Worm (Caenorhabditis elegans) whole organism, L4 larva: ENCODE results near the gene F09G2.1.

Experiments
- D1046.2 ChIP-seq: fragments of 200-800 bp; sonication (Bioruptor generic); IDR thresholded peaks from 2 replicates; pipeline ENCODE4 v1.3.6; 2022; ENCODE audit warnings: missing genetic modification characterization, missing compliant biosample characterization
- F26F4.8 ChIP-seq: fragments of 200-800 bp; sonication (Bioruptor generic); conservative IDR thresholded peaks from 2 replicates; pipeline ENCODE4 v1.3.6; 2022; ENCODE audit warnings: missing genetic modification characterization, missing compliant biosample characterization
- F37D6.2 ChIP-seq: sonication (generic microtip); optimal IDR thresholded peaks from 2 replicates; lab custom pipeline; 2016; ENCODE audit warnings: mild to moderate bottlenecking, missing genetic modification characterization, missing compliant biosample characterization
- F49E8.2 ChIP-seq: sonication (generic microtip); optimal IDR thresholded peaks from 2 replicates; lab custom pipeline; 2016; ENCODE audit warnings: missing compliant biosample characterization, mild to moderate bottlenecking, missing genetic modification characterization, borderline replicate concordance
- R02D3.7 ChIP-seq: fragments of 150-350 bp; sonication (generic microtip); optimal IDR thresholded peaks from 3 replicates; lab custom pipeline; 2014; ENCODE audit warnings: missing biosample characterization, missing genetic modification characterization
- T26A8.4 ChIP-seq: fragments of 200-800 bp; sonication (Bioruptor generic); IDR thresholded peaks from 2 replicates; pipeline ENCODE4 v1.3.6; 2022; ENCODE audit warnings: missing genetic modification characterization, missing compliant biosample characterization
- Y48G9A.11 ChIP-seq: fragments of 200-800 bp; sonication (Bioruptor generic); IDR thresholded peaks from 2 replicates; pipeline ENCODE4 v1.3.6; 2022; ENCODE audit warnings: missing genetic modification reagents, missing genetic modification characterization, missing compliant biosample characterization
- Y5F2A.4 ChIP-seq: fragments of 200-800 bp; sonication (Bioruptor generic); optimal IDR thresholded peaks from 2 replicates; lab custom pipeline; 2018; ENCODE audit warnings: mild to moderate bottlenecking, missing genetic modification characterization, missing compliant biosample characterization
- Y75B8A.6 ChIP-seq: fragments of 200-800 bp; sonication (Bioruptor generic); IDR thresholded peaks from 2 replicates; pipeline ENCODE4 v1.3.6; 2022; ENCODE audit warnings: missing genetic modification reagents, missing genetic modification characterization, missing compliant biosample characterization
- ZK337.2 ChIP-seq: fragments of 200-800 bp; sonication (Bioruptor generic); IDR thresholded peaks from 2 replicates; pipeline ENCODE4 v1.3.6; 2022; ENCODE audit warnings: missing genetic modification reagents, missing genetic modification characterization, missing compliant biosample characterization
- ZK546.5 ChIP-seq, 2 experiments: sonication (generic microtip); optimal IDR thresholded peaks; 2 replicates each; lab custom pipeline; 2017; ENCODE audit warnings: missing biosample characterization in 2 of 2, missing genetic modification characterization in 2 of 2
- arid-1 ChIP-seq: fragments of 200-800 bp; sonication (Bioruptor generic); conservative IDR thresholded peaks from 2 replicates; pipeline ENCODE4 v1.3.6; 2022; ENCODE audit warnings: missing genetic modification reagents, missing genetic modification characterization, missing compliant biosample characterization
- ceh-20 ChIP-seq: fragments of 200-800 bp; sonication (Bioruptor generic); IDR thresholded peaks from 2 replicates; pipeline ENCODE4 v1.3.6; 2022; ENCODE audit warnings: missing genetic modification reagents, missing genetic modification characterization, missing compliant biosample characterization
- ceh-62 ChIP-seq: sonication (generic microtip); optimal IDR thresholded peaks from 2 replicates; lab custom pipeline; 2017; ENCODE audit warnings: missing biosample characterization, missing genetic modification characterization
- ces-1 ChIP-seq: fragments of 150-350 bp; sonication (generic microtip); optimal IDR thresholded peaks from 4 replicates; lab custom pipeline; 2014; ENCODE audit warnings: missing biosample characterization, missing genetic modification reagents, missing genetic modification characterization
- daf-12 ChIP-seq: fragments of 150-350 bp; optimal IDR thresholded peaks from 2 replicates; lab custom pipeline; 2014; ENCODE audit warnings: missing biosample characterization, missing genetic modification reagents, missing genetic modification characterization
- daf-16 ChIP-seq, 3 experiments: sonication (generic microtip); optimal IDR thresholded peaks; 2 replicates each; lab custom pipeline; 2016 to 2017; ENCODE audit warnings: missing genetic modification characterization in 3 of 3, missing genetic modification reagents in 3 of 3, mild to moderate bottlenecking in 2 of 3, missing compliant biosample characterization in 2 of 3, missing biosample characterization in 1 of 3, moderate library complexity in 1 of 3
- daf-19 ChIP-seq: fragments of 200-800 bp; sonication (Bioruptor generic); conservative IDR thresholded peaks from 2 replicates; pipeline ENCODE4 v1.3.6; 2022; ENCODE audit warnings: missing genetic modification characterization, missing compliant biosample characterization
- daf-8 ChIP-seq: fragments of 200-800 bp; sonication (Bioruptor generic); IDR thresholded peaks from 2 replicates; pipeline ENCODE4 v1.3.6; 2022; ENCODE audit warnings: missing genetic modification characterization, missing compliant biosample characterization
- dmd-6 ChIP-seq: fragments of 200-800 bp; sonication (Bioruptor generic); IDR thresholded peaks from 2 replicates; pipeline ENCODE4 v1.3.6; 2022; ENCODE audit warnings: missing genetic modification reagents, missing genetic modification characterization, missing compliant biosample characterization
- dmd-8 ChIP-seq: fragments of 200-800 bp; sonication (Bioruptor generic); IDR thresholded peaks from 2 replicates; pipeline ENCODE4 v1.3.6; 2022; ENCODE audit warnings: missing genetic modification characterization, missing compliant biosample characterization
- dve-1 ChIP-seq: sonication (generic microtip); optimal IDR thresholded peaks from 2 replicates; lab custom pipeline; 2017; ENCODE audit warnings: antibody characterized with exemption, mild to moderate bottlenecking, missing genetic modification characterization, missing compliant biosample characterization; ENCODE audit not compliant: insufficient read depth
- fkh-10 ChIP-seq: fragments of 150-350 bp; optimal IDR thresholded peaks from 2 replicates; lab custom pipeline; 2014; ENCODE audit warnings: missing biosample characterization, missing genetic modification reagents, missing genetic modification characterization
- gei-8 ChIP-seq: fragments of 200-800 bp; sonication (Bioruptor generic); optimal IDR thresholded peaks from 2 replicates; lab custom pipeline; 2018; ENCODE audit warnings: mild to moderate bottlenecking, missing genetic modification characterization, missing compliant biosample characterization
- jun-1 ChIP-seq: fragments of 150-350 bp; optimal IDR thresholded peaks from 2 replicates; lab custom pipeline; 2014; ENCODE audit warnings: missing biosample characterization, missing genetic modification reagents, missing genetic modification characterization
- lin-1 ChIP-seq: fragments of 200-800 bp; sonication (Bioruptor generic); IDR thresholded peaks from 2 replicates; pipeline ENCODE4 v1.3.6; 2022; ENCODE audit warnings: missing genetic modification reagents, missing genetic modification characterization, missing compliant biosample characterization
- lin-38 ChIP-seq: fragments of 200-800 bp; sonication (Bioruptor generic); IDR thresholded peaks from 2 replicates; pipeline ENCODE4 v1.3.6; 2022; ENCODE audit warnings: missing genetic modification reagents, missing genetic modification characterization, missing compliant biosample characterization
- lir-3 ChIP-seq: sonication (generic microtip); optimal IDR thresholded peaks from 2 replicates; lab custom pipeline; 2016; ENCODE audit warnings: mild to moderate bottlenecking, missing genetic modification characterization, missing compliant biosample characterization
- mdl-1 ChIP-seq, 2 experiments: fragments of 150-350 bp in 1 of 2; sonication (generic microtip) in 1 of 2; optimal IDR thresholded peaks; 2 replicates each; lab custom pipeline; 2014 to 2017; ENCODE audit warnings: missing biosample characterization in 2 of 2, missing genetic modification characterization in 2 of 2
- mdt-29 ChIP-seq: fragments of 200-800 bp; sonication (Bioruptor generic); IDR thresholded peaks from 2 replicates; pipeline ENCODE4 v1.3.6; 2022; ENCODE audit warnings: missing genetic modification reagents, missing genetic modification characterization, missing compliant biosample characterization
- mep-1 ChIP-seq: fragments of 150-350 bp; sonication (generic microtip); optimal IDR thresholded peaks from 3 replicates; lab custom pipeline; 2014; ENCODE audit warnings: missing biosample characterization, missing genetic modification characterization
- mxl-3 ChIP-seq: fragments of 200-800 bp; sonication (Bioruptor generic); optimal IDR thresholded peaks from 2 replicates; lab custom pipeline; 2018; ENCODE audit warnings: mild to moderate bottlenecking, missing genetic modification characterization, missing compliant biosample characterization
- nhr-102 ChIP-seq: sonication (generic microtip); optimal IDR thresholded peaks from 2 replicates; lab custom pipeline; 2016; ENCODE audit warnings: mild to moderate bottlenecking, missing genetic modification characterization, moderate library complexity, missing compliant biosample characterization
- nhr-11 ChIP-seq: fragments of 150-350 bp; optimal IDR thresholded peaks from 2 replicates; lab custom pipeline; 2014; ENCODE audit warnings: missing biosample characterization, missing genetic modification characterization
- nhr-25 ChIP-seq: sonication (generic microtip); optimal IDR thresholded peaks from 2 replicates; lab custom pipeline; 2017; ENCODE audit warnings: missing genetic modification characterization, mild to moderate bottlenecking, missing compliant biosample characterization, antibody characterized with exemption, moderate library complexity, borderline replicate concordance; ENCODE audit not compliant: insufficient read depth
- nhr-6 ChIP-seq: fragments of 150-350 bp; optimal IDR thresholded peaks from 2 replicates; lab custom pipeline; 2014; ENCODE audit warnings: missing biosample characterization, missing genetic modification characterization
- nhr-76 ChIP-seq: fragments of 150-350 bp; optimal IDR thresholded peaks from 2 replicates; lab custom pipeline; 2014; ENCODE audit warnings: missing biosample characterization, missing genetic modification characterization
- pha-4 ChIP-seq, 2 experiments: fragments of 150-350 bp in 1 of 2; fragments of 200-800 bp in 1 of 2; sonication (Bioruptor generic) in 1 of 2; IDR thresholded peaks in 1 of 2; optimal IDR thresholded peaks in 1 of 2; 2 replicates each; pipeline versions ENCODE4 v1.3.6 to Lab custom; 2014 to 2022; ENCODE audit warnings: missing genetic modification characterization in 2 of 2, missing genetic modification reagents in 2 of 2, missing biosample characterization in 1 of 2, missing compliant biosample characterization in 1 of 2
- php-3 ChIP-seq: fragments of 200-800 bp; sonication (Bioruptor generic); IDR thresholded peaks from 2 replicates; pipeline ENCODE4 v1.3.6; 2022; ENCODE audit warnings: missing genetic modification reagents, missing genetic modification characterization, missing compliant biosample characterization
- pqm-1 ChIP-seq: sonication (generic microtip); optimal IDR thresholded peaks from 2 replicates; lab custom pipeline; 2017; ENCODE audit warnings: missing biosample characterization, missing genetic modification characterization
- rbr-2 ChIP-seq: sonication (generic microtip); optimal IDR thresholded peaks from 2 replicates; lab custom pipeline; 2016; ENCODE audit warnings: missing genotype, missing genetic modification characterization, missing compliant biosample characterization
- snpc-1.2 ChIP-seq: fragments of 200-800 bp; sonication (Bioruptor generic); IDR thresholded peaks from 2 replicates; pipeline ENCODE4 v1.3.6; 2022; ENCODE audit warnings: missing genetic modification reagents, missing genetic modification characterization, missing compliant biosample characterization
- snpc-4 ChIP-seq: fragments of 150-350 bp; optimal IDR thresholded peaks from 2 replicates; lab custom pipeline; 2014; ENCODE audit warnings: missing biosample characterization, missing genetic modification characterization
- spr-1 ChIP-seq: sonication (generic microtip); optimal IDR thresholded peaks from 2 replicates; lab custom pipeline; 2016; ENCODE audit warnings: mild to moderate bottlenecking, missing genetic modification characterization, missing compliant biosample characterization
- tra-1 ChIP-seq: fragments of 200-800 bp; sonication (Bioruptor generic); IDR thresholded peaks from 2 replicates; pipeline ENCODE4 v1.3.6; 2022; ENCODE audit warnings: missing genetic modification reagents, missing genetic modification characterization, missing compliant biosample characterization
- unc-130 ChIP-seq: sonication (generic microtip); optimal IDR thresholded peaks from 2 replicates; lab custom pipeline; 2016; ENCODE audit warnings: missing genetic modification reagents, missing genetic modification characterization, missing compliant biosample characterization
- unc-39 ChIP-seq: sonication (generic microtip); optimal IDR thresholded peaks from 2 replicates; lab custom pipeline; 2017; ENCODE audit warnings: missing biosample characterization, missing genetic modification characterization
- unc-62 ChIP-seq, 3 experiments: fragments of 150-350 bp in 1 of 3; sonication (generic microtip); optimal IDR thresholded peaks in 2 of 3; peaks in 1 of 3; 1 replicate in 1 of 3; 2 replicates in 2 of 3; lab custom pipeline; 2014 to 2017; ENCODE audit warnings: missing biosample characterization in 3 of 3, missing genetic modification characterization in 3 of 3, missing genetic modification reagents in 3 of 3, missing genotype in 1 of 3
- ztf-11 ChIP-seq: fragments of 150-350 bp; optimal IDR thresholded peaks from 2 replicates; lab custom pipeline; 2014; ENCODE audit warnings: missing biosample characterization, missing genetic modification characterization
- ztf-7 ChIP-seq: fragments of 150-350 bp; optimal IDR thresholded peaks from 2 replicates; lab custom pipeline; 2014; ENCODE audit warnings: missing biosample characterization, missing genetic modification characterization

Gene F09G2.1

DNA sequence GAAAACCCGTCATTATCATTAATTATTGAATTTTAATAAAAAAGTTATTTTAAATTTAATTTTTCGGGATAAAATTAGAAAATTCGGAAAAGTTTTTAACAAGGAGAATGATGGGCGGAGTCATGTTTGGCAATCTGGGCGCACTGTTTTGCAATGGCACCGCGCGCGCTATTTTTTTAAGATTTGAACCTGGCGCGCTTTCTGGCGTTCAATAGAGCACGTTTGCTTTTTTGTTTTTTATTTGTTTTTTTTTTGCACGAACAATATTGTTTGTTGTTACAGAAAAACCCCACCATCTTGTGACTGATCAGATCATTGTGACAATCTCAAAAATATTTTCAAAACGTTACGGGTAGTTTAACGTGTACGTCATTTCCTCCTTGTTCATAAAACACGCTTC, 37.1 kb downstream of the F09G2.1 start, which contains the start of gene hyls-1:
Gene hyls-1, plus strand, starts transcription at position 249 of the 400 bp plus-strand sequence.
- TF ChIP-seq nhr-11 (tag; lab: Kevin White, UChicago): no peak
- no peak for TF ChIP-seq mdt-29 (GFP tag; lab: Robert Waterston, UW)
- no peak for TF ChIP-seq gei-8 (GFP tag; lab: Kevin White, UChicago)
- TF ChIP-seq fkh-10 (GFP tag; lab: Kevin White, UChicago): no peak
- peak in 1 of 2 experiments; percentile 92 for TF ChIP-seq unc-62 (GFP tag; optimal IDR thresholded peaks at IDR 0.05 in 1 of 2; lab: Kevin White, UChicago)
- TF ChIP-seq unc-62 (tag; optimal IDR thresholded peaks at IDR 0.05; lab: Kevin White, UChicago): no peak
- TF ChIP-seq snpc-4 (tag; lab: Kevin White, UChicago): no peak
- TF ChIP-seq daf-12 (tag; lab: Kevin White, UChicago): no peak
- TF ChIP-seq Y75B8A.6 (GFP tag; lab: Robert Waterston, UW): no peak
- no peak for TF ChIP-seq pha-4 (GFP tag; IDR thresholded peaks at IDR 0.05; lab: Robert Waterston, UW)
- peak; percentile 75 for TF ChIP-seq pha-4 (tag; optimal IDR thresholded peaks at IDR 0.05; lab: Kevin White, UChicago)
- no peak for TF ChIP-seq F26F4.8
- TF ChIP-seq Y5F2A.4: no peak
- TF ChIP-seq tra-1 (GFP tag; lab: Robert Waterston, UW): no peak
- TF ChIP-seq nhr-102: peak; percentile 70
- no peak for TF ChIP-seq D1046.2 (GFP tag; lab: Robert Waterston, UW)
- no peak for TF ChIP-seq dmd-8 (GFP tag; lab: Robert Waterston, UW)
- peak; percentile 84 for TF ChIP-seq nhr-6 (tag; lab: Kevin White, UChicago)
- no peak for TF ChIP-seq lir-3
- no peak for TF ChIP-seq mdl-1 (tag; optimal IDR thresholded peaks at IDR 0.05; lab: Kevin White, UChicago)
- TF ChIP-seq Y48G9A.11 (GFP tag; lab: Robert Waterston, UW): no peak
- peak; percentile 76 for TF ChIP-seq T26A8.4 (GFP tag; lab: Robert Waterston, UW)
- peak; percentile 44 for TF ChIP-seq F49E8.2 (tag; lab: Kevin White, UChicago)
- TF ChIP-seq unc-130 (GFP tag; lab: Kevin White, UChicago): peak; percentile 50
- peak; percentile 42; the same call in 1 of the 2 replicates for TF ChIP-seq arid-1 (GFP tag; lab: Robert Waterston, UW)
- no peak for TF ChIP-seq pqm-1 (tag; lab: Kevin White, UChicago)
- TF ChIP-seq lin-1: no peak
- TF ChIP-seq ces-1 (GFP tag; lab: Kevin White, UChicago): no peak
- no peak for TF ChIP-seq ceh-62 (tag; lab: Kevin White, UChicago)
- no peak for TF ChIP-seq mxl-3 (GFP tag; lab: Kevin White, UChicago)
- no peak for TF ChIP-seq jun-1
- no peak for TF ChIP-seq ZK546.5 (tag; optimal IDR thresholded peaks at IDR 0.05; lab: Kevin White, UChicago)
- TF ChIP-seq nhr-76 (tag; lab: Kevin White, UChicago): no peak
- TF ChIP-seq rbr-2 (tag; lab: Kevin White, UChicago): peak; percentile 81
- no peak for TF ChIP-seq ceh-20 (GFP tag; lab: Robert Waterston, UW)
- peak; percentile 97 for TF ChIP-seq lin-38
- no peak for TF ChIP-seq ztf-11 (tag; lab: Kevin White, UChicago)
- no peak for TF ChIP-seq R02D3.7 (tag; lab: Kevin White, UChicago)
- no peak for TF ChIP-seq daf-19
- TF ChIP-seq F37D6.2 (tag; lab: Kevin White, UChicago): peak; percentile 37
- TF ChIP-seq dmd-6 (GFP tag; lab: Robert Waterston, UW): peak; percentile 75
- TF ChIP-seq mep-1: peak; percentile 89
- no peak for TF ChIP-seq daf-8 (GFP tag; lab: Robert Waterston, UW)
- TF ChIP-seq ztf-7 (tag; lab: Kevin White, UChicago): no peak
- no peak for TF ChIP-seq ZK337.2
- TF ChIP-seq php-3 (GFP tag; lab: Robert Waterston, UW): no peak
- TF ChIP-seq unc-39 (tag; lab: Kevin White, UChicago): no peak
- TF ChIP-seq snpc-1.2 (GFP tag; lab: Robert Waterston, UW): no peak
- peak; percentile 69 for TF ChIP-seq nhr-25 (tag; lab: Kevin White, UChicago)
- peak; percentile 88 for TF ChIP-seq dve-1 (tag; lab: Kevin White, UChicago)
- peak; percentile 58 for TF ChIP-seq spr-1 (tag; lab: Kevin White, UChicago)
- peak in 1 of 2 experiments; percentile 89 for TF ChIP-seq daf-16 (GFP tag; optimal IDR thresholded peaks at IDR 0.05; lab: Kevin White, UChicago)
- peak; percentile 90 for TF ChIP-seq daf-16 (tag; optimal IDR thresholded peaks at IDR 0.05; lab: Kevin White, UChicago)
